Worm (Caenorhabditis elegans) whole organism, young adult: Measurements from ENCODE around the gene swsn-6.

ENCODE experiments used
- B0035.1 ChIP-seq: sonication (generic microtip); optimal IDR thresholded peaks from 2 replicates; lab custom pipeline; 2016; ENCODE audit warnings: missing genetic modification characterization, mild to moderate bottlenecking, missing compliant biosample characterization, missing genotype, missing genetic modification reagents
- B0261.1 ChIP-seq: sonication (generic microtip); optimal IDR thresholded peaks from 2 replicates; lab custom pipeline; 2016; ENCODE audit warnings: mild to moderate bottlenecking, missing genetic modification characterization, moderate library complexity, missing compliant biosample characterization
- D2030.7 ChIP-seq: fragments of 200-800 bp; sonication (Bioruptor generic); IDR thresholded peaks from 2 replicates; pipeline ENCODE4 v1.3.6; 2022; ENCODE audit warnings: missing genetic modification reagents, missing genetic modification characterization, missing compliant biosample characterization
- F22D6.2 ChIP-seq: sonication (generic microtip); optimal IDR thresholded peaks from 2 replicates; lab custom pipeline; 2016; ENCODE audit warnings: mild to moderate bottlenecking, missing genetic modification characterization, missing compliant biosample characterization
- F33H1.4 ChIP-seq: fragments of 200-800 bp; sonication (Bioruptor generic); IDR thresholded peaks from 2 replicates; pipeline ENCODE4 v1.3.6; 2022; ENCODE audit warnings: missing genetic modification reagents, missing genetic modification characterization, missing compliant biosample characterization
- F37B4.10 ChIP-seq: fragments of 200-800 bp; sonication (Bioruptor generic); IDR thresholded peaks from 2 replicates; pipeline ENCODE4 v1.3.6; 2022; ENCODE audit warnings: missing genetic modification characterization, missing compliant biosample characterization
- F49E8.2 ChIP-seq: sonication (generic microtip); optimal IDR thresholded peaks from 3 replicates; lab custom pipeline; 2017; ENCODE audit warnings: missing genetic modification characterization, mild to moderate bottlenecking, missing compliant biosample characterization, antibody characterized with exemption, moderate library complexity; ENCODE audit not compliant: insufficient read depth
- K11D2.4 ChIP-seq: fragments of 200-800 bp; sonication (Bioruptor generic); IDR thresholded peaks from 2 replicates; pipeline ENCODE4 v1.3.6; 2022; ENCODE audit warnings: missing genetic modification reagents, missing genetic modification characterization, missing compliant biosample characterization
- ama-1 ChIP-seq, 3 experiments: fragments of 150-350 bp in 1 of 3; sonication (generic microtip) in 2 of 3; optimal IDR thresholded peaks; 2 replicates each; lab custom pipeline; 2014 to 2018; ENCODE audit warnings: missing biosample characterization in 2 of 3, missing genetic modification characterization in 2 of 3, missing genetic modification reagents in 2 of 3
- atf-7 ChIP-seq: sonication (generic microtip); optimal IDR thresholded peaks from 2 replicates; lab custom pipeline; 2017; ENCODE audit warnings: mild to moderate bottlenecking, missing genetic modification characterization, missing compliant biosample characterization
- athp-1 ChIP-seq: sonication (generic microtip); optimal IDR thresholded peaks from 2 replicates; lab custom pipeline; 2017; ENCODE audit warnings: mild to moderate bottlenecking, missing genetic modification characterization, missing compliant biosample characterization
- attf-5 ChIP-seq: fragments of 200-800 bp; sonication (Bioruptor generic); optimal IDR thresholded peaks from 2 replicates; lab custom pipeline; 2018; ENCODE audit warnings: mild to moderate bottlenecking, missing genetic modification characterization, missing compliant biosample characterization
- attf-6 ChIP-seq: fragments of 200-800 bp; sonication (Bioruptor generic); IDR thresholded peaks from 2 replicates; pipeline ENCODE4 v1.3.6; 2022; ENCODE audit warnings: missing genetic modification reagents, missing genetic modification characterization, missing compliant biosample characterization
- bed-1 ChIP-seq: fragments of 200-800 bp; sonication (Bioruptor generic); IDR thresholded peaks from 2 replicates; pipeline ENCODE4 v1.3.6; 2022; ENCODE audit warnings: missing genetic modification reagents, missing genetic modification characterization, missing compliant biosample characterization
- ceh-100 ChIP-seq: fragments of 200-800 bp; sonication (Bioruptor generic); IDR thresholded peaks from 2 replicates; pipeline ENCODE4 v1.3.6; 2022; ENCODE audit warnings: missing genetic modification reagents, missing genetic modification characterization, missing compliant biosample characterization
- ceh-27 ChIP-seq: fragments of 200-800 bp; sonication (Bioruptor generic); optimal IDR thresholded peaks from 2 replicates; lab custom pipeline; 2018; ENCODE audit warnings: mild to moderate bottlenecking, missing genetic modification characterization, moderate library complexity, missing compliant biosample characterization
- egrh-3 ChIP-seq: fragments of 200-800 bp; sonication (Bioruptor generic); IDR thresholded peaks from 2 replicates; pipeline ENCODE4 v1.3.6; 2022; ENCODE audit warnings: missing genetic modification reagents, missing genetic modification characterization, missing compliant biosample characterization
- hrde-1 ChIP-seq: sonication (generic microtip); optimal IDR thresholded peaks from 2 replicates; lab custom pipeline; 2016; ENCODE audit warnings: missing genetic modification characterization, mild to moderate bottlenecking, missing compliant biosample characterization, moderate library complexity, missing genotype, missing genetic modification reagents, borderline replicate concordance
- let-607 ChIP-seq, 2 experiments: fragments of 200-800 bp in 1 of 2; sonication (Bioruptor generic) in 1 of 2; sonication (generic microtip) in 1 of 2; optimal IDR thresholded peaks; 2 replicates each; lab custom pipeline; 2016 to 2018; ENCODE audit warnings: mild to moderate bottlenecking in 2 of 2, missing compliant biosample characterization in 2 of 2, missing genetic modification characterization in 2 of 2, moderate library complexity in 2 of 2, missing genotype in 1 of 2
- lin-40 ChIP-seq: sonication (generic microtip); optimal IDR thresholded peaks from 2 replicates; lab custom pipeline; 2016; ENCODE audit warnings: missing genetic modification characterization, mild to moderate bottlenecking, missing compliant biosample characterization, missing genotype, missing genetic modification reagents
- lsl-1 ChIP-seq: fragments of 200-800 bp; sonication (Bioruptor generic); optimal IDR thresholded peaks from 2 replicates; lab custom pipeline; 2018; ENCODE audit warnings: mild to moderate bottlenecking, missing genetic modification characterization, moderate library complexity, missing compliant biosample characterization
- madf-6 ChIP-seq: fragments of 200-800 bp; sonication (Bioruptor generic); IDR thresholded peaks from 2 replicates; pipeline ENCODE4 v1.3.6; 2022; ENCODE audit warnings: missing genetic modification reagents, missing genetic modification characterization, missing compliant biosample characterization
- mes-4 ChIP-seq: sonication (generic microtip); optimal IDR thresholded peaks from 2 replicates; lab custom pipeline; 2016; ENCODE audit warnings: missing genotype, missing genetic modification characterization, missing compliant biosample characterization
- nfya-1 ChIP-seq: sonication (generic microtip); optimal IDR thresholded peaks from 2 replicates; lab custom pipeline; 2017; ENCODE audit warnings: antibody characterized with exemption, missing compliant biosample characterization, missing genetic modification characterization, borderline replicate concordance; ENCODE audit not compliant: insufficient read depth
- nhr-179 ChIP-seq: sonication (generic microtip); optimal IDR thresholded peaks from 2 replicates; lab custom pipeline; 2016; ENCODE audit warnings: mild to moderate bottlenecking, missing genetic modification characterization, missing compliant biosample characterization
- nhr-90 ChIP-seq: sonication (generic microtip); optimal IDR thresholded peaks from 2 replicates; lab custom pipeline; 2016; ENCODE audit warnings: missing genotype, mild to moderate bottlenecking, missing genetic modification characterization, missing compliant biosample characterization
- pbrm-1 ChIP-seq: fragments of 200-800 bp; sonication (Bioruptor generic); IDR thresholded peaks from 2 replicates; pipeline ENCODE4 v1.3.6; 2022; ENCODE audit warnings: missing genetic modification reagents, missing genetic modification characterization, missing compliant biosample characterization
- rpc-1 ChIP-seq, 2 experiments: fragments of 150-350 bp in 1 of 2; sonication (generic microtip) in 1 of 2; optimal IDR thresholded peaks; 2 replicates each; lab custom pipeline; 2014 to 2018; ENCODE audit warnings: missing biosample characterization in 1 of 2, missing genetic modification characterization in 1 of 2, missing genetic modification reagents in 1 of 2, missing genotype in 1 of 2
- snpc-4 ChIP-seq, 5 experiments: fragments of 150-350 bp in 1 of 5; sonication (generic microtip) in 4 of 5; optimal IDR thresholded peaks; 2 replicates each; lab custom pipeline; 2014 to 2018; ENCODE audit warnings: missing genetic modification characterization in 5 of 5, missing biosample characterization in 3 of 5, antibody characterized with exemption in 2 of 5, mild to moderate bottlenecking in 2 of 5, missing compliant biosample characterization in 2 of 5, missing genotype in 2 of 5, moderate library complexity in 2 of 5, missing genetic modification reagents in 1 of 5
- tlf-1 ChIP-seq: fragments of 200-800 bp; sonication (Bioruptor generic); optimal IDR thresholded peaks from 2 replicates; lab custom pipeline; 2018; ENCODE audit warnings: mild to moderate bottlenecking, missing genetic modification characterization, missing compliant biosample characterization
- unc-130 ChIP-seq: sonication (generic microtip); optimal IDR thresholded peaks from 2 replicates; lab custom pipeline; 2016; ENCODE audit warnings: missing genetic modification reagents, missing genetic modification characterization, missing compliant biosample characterization
- zfh-2 ChIP-seq: fragments of 200-800 bp; sonication (Bioruptor generic); conservative IDR thresholded peaks from 2 replicates; pipeline ENCODE4 v1.3.6; 2022; ENCODE audit warnings: missing genetic modification reagents, missing genetic modification characterization, missing compliant biosample characterization
- zim-3 ChIP-seq: sonication (generic microtip); optimal IDR thresholded peaks from 2 replicates; lab custom pipeline; 2017; ENCODE audit warnings: mild to moderate bottlenecking, missing genetic modification characterization, moderate library complexity, missing compliant biosample characterization
- ztf-25 ChIP-seq: fragments of 200-800 bp; sonication (Bioruptor generic); IDR thresholded peaks from 2 replicates; pipeline ENCODE4 v1.3.6; 2022; ENCODE audit warnings: missing genetic modification reagents, missing genetic modification characterization, missing compliant biosample characterization
- ztf-26 ChIP-seq: sonication (generic microtip); optimal IDR thresholded peaks from 2 replicates; lab custom pipeline; 2017; ENCODE audit warnings: missing genetic modification characterization, missing compliant biosample characterization
- ztf-3 ChIP-seq: fragments of 200-800 bp; sonication (Bioruptor generic); optimal IDR thresholded peaks from 2 replicates; lab custom pipeline; 2018; ENCODE audit warnings: mild to moderate bottlenecking, missing genetic modification characterization, missing compliant biosample characterization

The swsn-6 gene

DNA sequence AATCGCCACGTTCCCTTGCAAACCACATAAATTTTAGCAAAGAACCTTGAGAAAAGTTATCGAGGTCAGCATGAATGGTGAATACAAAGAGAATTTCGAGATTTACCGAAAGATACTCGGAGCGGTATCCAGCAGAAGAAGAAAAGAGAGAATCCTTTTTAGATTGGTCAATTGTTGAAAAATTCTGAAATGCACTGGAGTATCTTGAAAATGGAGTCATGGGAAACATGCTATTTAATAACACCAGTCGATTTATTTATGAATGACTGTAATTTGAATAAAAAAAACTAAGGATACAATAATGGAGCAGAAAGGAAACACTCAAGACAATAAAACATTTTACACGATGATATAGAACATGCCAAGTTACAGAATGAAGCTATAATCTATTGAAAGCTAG, 4.9 kb upstream of the swsn-6 start (continued):
- TF ChIP-seq rpc-1 (optimal IDR thresholded peaks at IDR 0.05; lab: Kevin White, UChicago) (no peak), rpc-1 (tag; optimal IDR thresholded peaks at IDR 0.05; lab: Kevin White, UChicago) (no peak), let-607 (tag; optimal IDR thresholded peaks at IDR 0.05; lab: Kevin White, UChicago) (no peak), madf-6 (peak; percentile 64; the same call in 1 of the 2 replicates), mes-4 (tag; lab: Kevin White, UChicago) (no peak), pbrm-1 (GFP tag; lab: Robert Waterston, UW) (0 out of 2 replicates have a peak, but pooled peaks have one; percentile 13), lsl-1 (GFP tag; lab: Kevin White, UChicago) (peak; percentile 32), lin-40 (tag; lab: Kevin White, UChicago) (no peak), nfya-1 (tag; lab: Kevin White, UChicago) (no peak), tlf-1 (GFP tag; lab: Kevin White, UChicago) (peak; percentile 24), F22D6.2 (tag; lab: Kevin White, UChicago) (no peak), zfh-2 (GFP tag; lab: Robert Waterston, UW) (no peak), ama-1 (optimal IDR thresholded peaks at IDR 0.05; lab: Kevin White, UChicago) (no peak), ama-1 (GFP tag; optimal IDR thresholded peaks at IDR 0.05; lab: Kevin White, UChicago) (peak in 1 of 2 experiments; percentile 92), F33H1.4 (peak; percentile 39), ztf-26 (tag; lab: Kevin White, UChicago) (no peak), athp-1 (tag; lab: Kevin White, UChicago) (no peak), unc-130 (GFP tag; lab: Kevin White, UChicago) (no peak), bed-1 (no peak), egrh-3 (GFP tag; lab: Robert Waterston, UW) (no peak), ztf-3 (no peak), atf-7 (tag; lab: Kevin White, UChicago) (no peak), ztf-25 (GFP tag; lab: Robert Waterston, UW) (no peak), nhr-179 (tag; lab: Kevin White, UChicago) (no peak), D2030.7 (GFP tag; lab: Robert Waterston, UW) (no peak; the same call in 1 of the 2 replicates), B0035.1 (tag; lab: Kevin White, UChicago) (no peak), ceh-27 (no peak), hrde-1 (tag; lab: Kevin White, UChicago) (peak; percentile 67), snpc-4 (GFP tag; optimal IDR thresholded peaks at IDR 0.05; lab: Kevin White, UChicago) (peak; percentile 18), snpc-4 (tag; optimal IDR thresholded peaks at IDR 0.05; lab: Kevin White, UChicago) (peak in 3 of 4 experiments; percentile 6 to 85 (median 42)), K11D2.4 (GFP tag; lab: Robert Waterston, UW) (no peak), attf-5 (GFP tag; lab: Kevin White, UChicago) (no peak), B0261.1 (no peak), F37B4.10 (GFP tag; lab: Robert Waterston, UW) (no peak), attf-6 (GFP tag; lab: Robert Waterston, UW) (peak; percentile 84)

DNA sequence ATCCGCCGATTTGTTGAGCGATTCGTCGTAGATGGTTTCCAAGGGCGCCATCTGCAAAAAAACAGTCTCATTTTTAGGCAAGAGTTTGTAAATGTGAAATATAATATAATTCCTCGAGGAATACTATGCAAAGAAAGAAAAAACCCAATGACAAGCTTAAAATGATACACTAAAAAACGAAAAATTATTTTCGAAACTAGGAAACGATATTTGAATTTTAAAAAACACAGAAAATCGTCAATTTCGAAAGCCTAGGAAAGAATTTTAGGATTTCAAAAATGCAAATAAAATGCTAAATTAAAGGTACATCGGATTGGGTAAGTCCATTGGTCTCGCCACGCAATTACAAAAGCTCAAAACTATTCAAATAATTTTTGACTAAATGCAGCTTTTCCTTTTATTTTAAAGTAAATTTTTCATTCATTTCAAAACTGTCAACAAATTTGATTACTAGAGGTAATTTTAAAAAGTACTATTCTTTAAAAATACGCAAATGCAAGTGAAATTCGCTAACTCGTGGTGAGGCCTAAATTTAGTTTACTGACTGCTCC, 3.3 kb upstream of the swsn-6 start, which contains the start of the genes htp-1 and ZK616.5:
TSS of gene htp-1 (minus strand) at position 51 of the 551 bp plus-strand sequence.
TSS of gene ZK616.5 (plus strand) at position 423 of the 551 bp plus-strand sequence.
- TF ChIP-seq tlf-1 (GFP tag; lab: Kevin White, UChicago) (no peak), snpc-4 (GFP tag; optimal IDR thresholded peaks at IDR 0.05; lab: Kevin White, UChicago) (no peak), snpc-4 (tag; optimal IDR thresholded peaks at IDR 0.05; lab: Kevin White, UChicago) (peak in 3 of 4 experiments; percentile 19 to 67 (median 63)), K11D2.4 (GFP tag; lab: Robert Waterston, UW) (no peak), F33H1.4 (peak; percentile 67), unc-130 (GFP tag; lab: Kevin White, UChicago) (no peak), F49E8.2 (peak; percentile 7), madf-6 (peak; percentile 41; the same call in 1 of the 2 replicates), lsl-1 (GFP tag; lab: Kevin White, UChicago) (peak; percentile 79), attf-6 (GFP tag; lab: Robert Waterston, UW) (no peak), nhr-90 (tag; lab: Kevin White, UChicago) (no peak), ceh-100 (no peak), mes-4 (tag; lab: Kevin White, UChicago) (no peak), zim-3 (tag; lab: Kevin White, UChicago) (no peak)
